Worm (Caenorhabditis elegans) whole organism, L4/young adult: ENCODE measurements around the gene wbp-11.

ENCODE experiments used
- W03F9.2 ChIP-seq: fragments of 150-350 bp; optimal IDR thresholded peaks from 2 replicates; lab custom pipeline; 2014; ENCODE audit warnings: missing biosample characterization, missing genetic modification characterization
- dao-5 ChIP-seq: sonication (generic microtip); optimal IDR thresholded peaks from 2 replicates; lab custom pipeline; 2016; ENCODE audit warnings: missing genotype, missing genetic modification characterization, moderate library complexity, missing compliant biosample characterization
- him-1 ChIP-seq: sonication (generic microtip); optimal IDR thresholded peaks from 2 replicates; lab custom pipeline; 2016; ENCODE audit warnings: missing genotype, missing genetic modification reagents, missing genetic modification characterization, missing compliant biosample characterization

DNA sequence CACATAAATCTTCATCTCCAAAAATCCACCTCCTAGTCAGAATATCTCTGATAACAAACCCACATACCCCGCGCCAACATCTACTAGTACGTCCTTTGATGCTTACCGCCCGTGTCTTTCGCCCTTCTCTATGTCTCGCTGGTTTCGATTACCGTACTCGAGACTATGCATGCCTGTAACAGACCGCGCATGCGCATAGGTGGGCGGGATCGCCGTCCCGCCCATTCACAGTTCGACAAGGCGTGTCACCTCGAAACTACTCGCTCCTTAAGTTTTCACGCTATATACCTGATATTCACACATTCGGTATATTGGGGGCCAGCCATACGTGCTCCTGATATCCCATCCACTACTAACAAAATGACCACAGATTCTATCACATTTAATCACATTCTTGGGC lies 26.2 kb upstream of the wbp-11 start, which contains the start of gene pax-3:
- TF ChIP-seq dao-5 (tag; lab: Kevin White, UChicago) (no peak), him-1 (no peak), W03F9.2 (tag; lab: Kevin White, UChicago) (no peak)
